Fruit fly (Drosophila melanogaster) whole organism, embryonic: ENCODE data around the gene CG7264.

ENCODE experiments used
- B-H1 ChIP-seq: fragments of 200-800 bp; sonication (Bioruptor generic); IDR thresholded peaks from 3 replicates; pipeline ENCODE4 v1.3.6; 2022; ENCODE audit warnings: missing biosample characterization, missing genetic modification characterization
- C15 ChIP-seq: fragments of 200-800 bp; sonication (Bioruptor generic); IDR thresholded peaks from 3 replicates; pipeline ENCODE4 v1.3.6; 2022; ENCODE audit warnings: missing biosample characterization, missing genetic modification characterization
- CG11093 ChIP-seq: fragments of 200-800 bp; sonication (Bioruptor generic); IDR thresholded peaks from 3 replicates; pipeline ENCODE4 v1.3.6; 2022; ENCODE audit warnings: missing biosample characterization, missing genetic modification characterization
- CG11247 ChIP-seq: fragments of 200-800 bp; sonication (Bioruptor generic); IDR thresholded peaks from 2 replicates; pipeline ENCODE4 v1.3.6; 2022; ENCODE audit warnings: missing biosample characterization, missing genetic modification characterization
- CG12391 ChIP-seq: fragments of 200-800 bp; sonication (Bioruptor generic); optimal IDR thresholded peaks from 3 replicates; lab custom pipeline; 2018; ENCODE audit warnings: missing biosample characterization, mild to moderate bottlenecking, missing genetic modification characterization, moderate library complexity
- CG14050 ChIP-seq: fragments of 200-800 bp; sonication (Bioruptor generic); IDR thresholded peaks from 3 replicates; pipeline ENCODE4 v1.3.6; 2022; ENCODE audit warnings: missing biosample characterization, missing genetic modification characterization
- CG1602 ChIP-seq: fragments of 200-800 bp; sonication (Bioruptor generic); optimal IDR thresholded peaks from 3 replicates; lab custom pipeline; 2016; ENCODE audit warnings: missing biosample characterization, missing genetic modification characterization
- CG16863 ChIP-seq: fragments of 200-800 bp; sonication (Bioruptor generic); optimal IDR thresholded peaks from 3 replicates; lab custom pipeline; 2016; ENCODE audit warnings: missing biosample characterization, missing genetic modification characterization
- CG18599 ChIP-seq: fragments of 200-800 bp; sonication (Bioruptor generic); optimal IDR thresholded peaks from 3 replicates; lab custom pipeline; 2017; ENCODE audit warnings: missing biosample characterization, missing genetic modification characterization, mild to moderate bottlenecking, moderate library complexity, missing genetic modification reagents
- CG2116 ChIP-seq: fragments of 200-800 bp; sonication (Bioruptor generic); optimal IDR thresholded peaks from 3 replicates; lab custom pipeline; 2018; ENCODE audit warnings: missing biosample characterization, mild to moderate bottlenecking, missing genetic modification characterization
- CG2129 ChIP-seq: fragments of 200-800 bp; sonication (Bioruptor generic); IDR thresholded peaks from 2 replicates; pipeline ENCODE4 v1.3.6; 2022; ENCODE audit warnings: missing biosample characterization, missing genetic modification characterization; ENCODE audit not compliant: partially characterized antibody
- CG2202 ChIP-seq: fragments of 200-800 bp; sonication (Bioruptor generic); optimal IDR thresholded peaks from 2 replicates; lab custom pipeline; 2018; ENCODE audit warnings: missing biosample characterization, mild to moderate bottlenecking, missing genetic modification characterization
- CG3163 ChIP-seq: fragments of 200-800 bp; sonication (Bioruptor generic); optimal IDR thresholded peaks from 3 replicates; lab custom pipeline; 2016; ENCODE audit warnings: missing biosample characterization, missing genetic modification characterization
- CG3407 ChIP-seq: fragments of 200-800 bp; sonication (Bioruptor generic); optimal IDR thresholded peaks from 2 replicates; lab custom pipeline; 2018; ENCODE audit warnings: missing biosample characterization, mild to moderate bottlenecking, missing genetic modification characterization
- CG43689 ChIP-seq: fragments of 200-800 bp; sonication (Bioruptor generic); IDR thresholded peaks from 2 replicates; pipeline ENCODE4 v1.3.6; 2022; ENCODE audit warnings: missing biosample characterization, missing genetic modification characterization
- CG7786 ChIP-seq: fragments of 200-800 bp; sonication (Bioruptor generic); optimal IDR thresholded peaks from 2 replicates; lab custom pipeline; 2016; ENCODE audit warnings: missing biosample characterization, missing genetic modification characterization
- CG8388 ChIP-seq: fragments of 200-800 bp; sonication (Bioruptor generic); optimal IDR thresholded peaks from 2 replicates; lab custom pipeline; 2019; ENCODE audit warnings: missing biosample characterization, mild to moderate bottlenecking, missing genetic modification characterization, moderate library complexity
- CTCF ChIP-seq: fragments of 200-800 bp; sonication (Bioruptor generic); optimal IDR thresholded peaks from 2 replicates; lab custom pipeline; 2017; ENCODE audit warnings: missing biosample characterization, mild to moderate bottlenecking, missing genetic modification characterization, moderate library complexity
- D ChIP-seq, 2 experiments: fragments of 200-800 bp in 1 of 2; fragments of >200 bp in 1 of 2; sonication (Bioruptor generic) in 1 of 2; optimal IDR thresholded peaks; 2 replicates in 1 of 2; 3 replicates in 1 of 2; lab custom pipeline; 2017; ENCODE audit warnings: mild to moderate bottlenecking in 1 of 2, missing biosample characterization in 1 of 2, missing genetic modification characterization in 1 of 2, missing genetic modification reagents in 1 of 2
- Dip3 ChIP-seq: fragments of 200-800 bp; sonication (Bioruptor generic); optimal IDR thresholded peaks from 3 replicates; lab custom pipeline; 2016; ENCODE audit warnings: missing biosample characterization, missing genetic modification characterization
- Dll ChIP-seq: fragments of 200-800 bp; sonication (Bioruptor generic); IDR thresholded peaks from 4 replicates; pipeline ENCODE4 v1.3.6; 2022; ENCODE audit warnings: missing biosample characterization, missing genetic modification characterization; ENCODE audit not compliant: partially characterized antibody
- Doc3 ChIP-seq: fragments of 200-800 bp; sonication (Bioruptor generic); IDR thresholded peaks from 3 replicates; pipeline ENCODE4 v1.3.6; 2022; ENCODE audit warnings: missing biosample characterization, missing genetic modification characterization; ENCODE audit not compliant: partially characterized antibody
- Fer1 ChIP-seq: fragments of 200-800 bp; sonication (Bioruptor generic); optimal IDR thresholded peaks from 2 replicates; lab custom pipeline; 2017; ENCODE audit warnings: missing biosample characterization, mild to moderate bottlenecking, missing genetic modification characterization
- Fer3 ChIP-seq: fragments of 200-800 bp; sonication (Bioruptor generic); optimal IDR thresholded peaks from 2 replicates; lab custom pipeline; 2018; ENCODE audit warnings: missing biosample characterization, mild to moderate bottlenecking, missing genetic modification characterization, moderate library complexity
- HLH4C ChIP-seq: fragments of 200-800 bp; sonication (Bioruptor generic); IDR thresholded peaks from 3 replicates; pipeline ENCODE4 v1.3.6; 2022; ENCODE audit warnings: missing biosample characterization, missing genetic modification characterization; ENCODE audit not compliant: partially characterized antibody
- Hr51 ChIP-seq, 2 experiments: fragments of 200-800 bp; sonication (Bioruptor generic); optimal IDR thresholded peaks; 2 replicates in 1 of 2; 3 replicates in 1 of 2; lab custom pipeline; 2016 to 2018; ENCODE audit warnings: missing biosample characterization in 2 of 2, missing genetic modification characterization in 2 of 2, mild to moderate bottlenecking in 1 of 2, moderate library complexity in 1 of 2
- MESR4 ChIP-seq: fragments of 200-800 bp; sonication (Bioruptor generic); optimal IDR thresholded peaks from 2 replicates; lab custom pipeline; 2018; ENCODE audit warnings: missing biosample characterization, mild to moderate bottlenecking, missing genetic modification characterization, moderate library complexity
- Med ChIP-seq: fragments of 200-800 bp; sonication (Bioruptor generic); peaks from one replicate; lab custom pipeline; 2016; ENCODE audit warnings: missing biosample characterization, missing genetic modification characterization, mild to moderate bottlenecking, inconsistent platforms, moderate library complexity
- NFAT ChIP-seq: fragments of 200-800 bp; sonication (Bioruptor generic); IDR thresholded peaks from 2 replicates; pipeline ENCODE4 v1.3.6; 2022; ENCODE audit warnings: missing biosample characterization, missing genetic modification characterization
- NK7.1 ChIP-seq: fragments of 200-800 bp; sonication (Bioruptor generic); optimal IDR thresholded peaks from 3 replicates; lab custom pipeline; 2016; ENCODE audit warnings: missing biosample characterization, missing genetic modification characterization
- NfI ChIP-seq: fragments of 200-800 bp; sonication (Bioruptor generic); optimal IDR thresholded peaks from 3 replicates; lab custom pipeline; 2018; ENCODE audit warnings: missing biosample characterization, mild to moderate bottlenecking, missing genetic modification characterization, moderate library complexity
- Sin3A ChIP-seq: fragments of >200 bp; optimal IDR thresholded peaks from 2 replicates; lab custom pipeline; 2018
- Xbp1 ChIP-seq: fragments of 200-800 bp; sonication (Bioruptor generic); optimal IDR thresholded peaks from 3 replicates; lab custom pipeline; 2016; ENCODE audit warnings: missing biosample characterization, mild to moderate bottlenecking, missing genetic modification characterization
- amos ChIP-seq: fragments of 200-800 bp; sonication (Bioruptor generic); IDR thresholded peaks from 2 replicates; pipeline ENCODE4 v1.3.6; 2022; ENCODE audit warnings: missing biosample characterization, missing genetic modification characterization; ENCODE audit not compliant: partially characterized antibody
- ato ChIP-seq: fragments of 200-800 bp; sonication (Bioruptor generic); IDR thresholded peaks from 2 replicates; pipeline ENCODE4 v1.3.6; 2022; ENCODE audit warnings: missing biosample characterization, missing genetic modification characterization; ENCODE audit not compliant: partially characterized antibody
- bbx ChIP-seq: fragments of 200-800 bp; sonication (Bioruptor generic); IDR thresholded peaks from 2 replicates; pipeline ENCODE4 v1.3.6; 2022; ENCODE audit warnings: missing biosample characterization, missing genetic modification characterization; ENCODE audit not compliant: partially characterized antibody
- bcd ChIP-seq: fragments of 200-800 bp; sonication (Bioruptor generic); optimal IDR thresholded peaks from 2 replicates; lab custom pipeline; 2017; ENCODE audit warnings: missing biosample characterization, mild to moderate bottlenecking, missing genetic modification characterization
- br ChIP-seq: fragments of >200 bp; optimal IDR thresholded peaks from 2 replicates; lab custom pipeline; 2017
- crc ChIP-seq: fragments of 200-800 bp; sonication (Bioruptor generic); optimal IDR thresholded peaks from 2 replicates; lab custom pipeline; 2016; ENCODE audit warnings: missing biosample characterization, missing genetic modification characterization
- crp ChIP-seq, 2 experiments: fragments of 200-800 bp; sonication (Bioruptor generic); optimal IDR thresholded peaks; 2 replicates in 1 of 2; 3 replicates in 1 of 2; lab custom pipeline; 2017; ENCODE audit warnings: missing biosample characterization in 2 of 2, missing genetic modification characterization in 2 of 2, mild to moderate bottlenecking in 1 of 2, moderate library complexity in 1 of 2
- fu2 ChIP-seq: fragments of 200-800 bp; sonication (Bioruptor generic); optimal IDR thresholded peaks from 2 replicates; lab custom pipeline; 2016; ENCODE audit warnings: missing biosample characterization, missing genetic modification characterization
- gfzf ChIP-seq: fragments of 200-800 bp; sonication (Bioruptor generic); optimal IDR thresholded peaks from 2 replicates; lab custom pipeline; 2016; ENCODE audit warnings: missing biosample characterization, mild to moderate bottlenecking, missing genetic modification characterization, moderate library complexity
- ham ChIP-seq: fragments of 200-800 bp; sonication (Bioruptor generic); IDR thresholded peaks from 2 replicates; pipeline ENCODE4 v1.3.6; 2022; ENCODE audit warnings: missing biosample characterization, missing genetic modification characterization
- knrl ChIP-seq: fragments of 200-800 bp; sonication (Bioruptor generic); IDR thresholded peaks from 3 replicates; pipeline ENCODE4 v1.3.6; 2022; ENCODE audit warnings: missing biosample characterization, missing genetic modification characterization; ENCODE audit not compliant: partially characterized antibody
- maf-S ChIP-seq: fragments of 200-800 bp; sonication (Bioruptor generic); optimal IDR thresholded peaks from 2 replicates; lab custom pipeline; 2016; ENCODE audit warnings: missing biosample characterization, missing genetic modification characterization
- row ChIP-seq: fragments of 200-800 bp; sonication (Bioruptor generic); IDR thresholded peaks from 3 replicates; pipeline ENCODE4 v1.3.6; 2022; ENCODE audit warnings: missing biosample characterization, missing genetic modification characterization
- slp2 ChIP-seq: fragments of 200-800 bp; sonication (Bioruptor generic); optimal IDR thresholded peaks from 2 replicates; lab custom pipeline; 2016; ENCODE audit warnings: missing biosample characterization, missing genetic modification characterization
- ttk ChIP-seq: fragments of 200-800 bp; sonication (Bioruptor generic); IDR thresholded peaks from 2 replicates; pipeline ENCODE4 v2.1.2; 2022; ENCODE audit warnings: missing biosample characterization, missing genetic modification characterization
- vnd ChIP-seq: fragments of 200-800 bp; sonication (Bioruptor generic); IDR thresholded peaks from 3 replicates; pipeline ENCODE4 v1.3.6; 2022; ENCODE audit warnings: missing biosample characterization, missing genetic modification characterization; ENCODE audit not compliant: partially characterized antibody
- vvl ChIP-seq: fragments of 200-800 bp; sonication (Bioruptor generic); IDR thresholded peaks from 2 replicates; pipeline ENCODE4 v1.3.6; 2022; ENCODE audit warnings: missing biosample characterization, missing genetic modification characterization

The CG7264 gene

DNA sequence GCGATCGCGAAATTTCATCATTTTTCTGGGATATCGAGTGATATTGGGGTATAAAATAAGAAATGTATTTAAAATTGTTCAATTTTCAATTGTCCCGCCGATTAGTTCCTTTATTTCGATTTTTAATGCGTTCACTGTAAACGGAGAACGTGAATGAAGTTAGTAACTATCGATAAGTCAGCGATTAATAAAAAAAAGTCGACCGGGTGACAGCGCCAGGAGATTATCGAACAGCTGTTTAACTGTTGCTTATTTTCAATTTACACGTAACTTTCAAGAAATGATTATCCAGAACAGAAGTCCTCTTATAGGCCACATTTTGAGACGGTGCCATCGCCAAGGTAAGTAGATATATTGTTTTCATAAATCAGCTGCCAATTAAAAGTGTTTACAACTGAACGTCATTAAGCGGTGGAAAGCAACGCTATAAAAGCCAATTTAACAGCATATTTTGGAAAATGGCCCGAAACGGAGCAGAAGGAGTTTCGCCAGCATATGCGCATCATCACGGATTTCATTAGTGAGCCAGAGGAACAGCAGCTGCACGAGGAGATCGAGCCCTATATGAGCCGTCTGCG, 13.5 kb upstream of the CG7264 start, which contains the start of gene CG14130 (continued):
- TF ChIP-seq ato (GFP tag; lab: Robert Waterston, UW), result peak; percentile 91
- TF ChIP-seq HLH4C, result peak; percentile 96
- peak; percentile 75 for TF ChIP-seq Med (GFP tag; lab: Kevin White, UChicago)
- no peak for TF ChIP-seq maf-S
- TF ChIP-seq gfzf (GFP tag; lab: Kevin White, UChicago), result peak; percentile 18
- 0 out of 2 replicates have a peak, but pooled peaks have one; percentile 37 for TF ChIP-seq vvl (GFP tag; lab: Robert Waterston, UW)
- TF ChIP-seq CG12391 (tag; lab: Kevin White, UChicago), result no peak
- no peak for TF ChIP-seq CG3407 (GFP tag; lab: Kevin White, UChicago)
- peak; percentile 8 for TF ChIP-seq Sin3A (lab: Kevin White, UChicago)
- TF ChIP-seq Fer1 (GFP tag; lab: Kevin White, UChicago), result no peak
- TF ChIP-seq CG8388 (GFP tag; lab: Kevin White, UChicago), result no peak
- no peak for TF ChIP-seq CG16863 (GFP tag; lab: Kevin White, UChicago)
- TF ChIP-seq bbx (GFP tag; lab: Robert Waterston, UW), result peak; percentile 94
- TF ChIP-seq amos, result peak; percentile 91
- TF ChIP-seq Dll (GFP tag; lab: Robert Waterston, UW), result peak; percentile 94
- TF ChIP-seq Fer3 (tag; lab: Kevin White, UChicago), result no peak
- no peak for TF ChIP-seq CG2202
- peak; percentile 28 for TF ChIP-seq CTCF
- peak; percentile 50 to 95 for TF ChIP-seq crp (GFP tag; optimal IDR thresholded peaks at IDR 0.05; lab: Kevin White, UChicago)
- no peak for TF ChIP-seq Dip3 (GFP tag; lab: Kevin White, UChicago)
- TF ChIP-seq knrl (GFP tag; lab: Robert Waterston, UW), result peak; percentile 84
- TF ChIP-seq CG43689 (GFP tag; lab: Robert Waterston, UW), result no peak
- peak; percentile 76 for TF ChIP-seq bcd
- TF ChIP-seq Hr51 (GFP tag; optimal IDR thresholded peaks at IDR 0.05; lab: Kevin White, UChicago), result no peak
- peak; percentile 10 for TF ChIP-seq MESR4 (GFP tag; lab: Kevin White, UChicago)
- no peak for TF ChIP-seq CG14050 (GFP tag; lab: Robert Waterston, UW)
- TF ChIP-seq NFAT (GFP tag; lab: Robert Waterston, UW), result no peak
- TF ChIP-seq Xbp1 (GFP tag; lab: Kevin White, UChicago), result peak; percentile 31
- TF ChIP-seq NfI (GFP tag; lab: Kevin White, UChicago), result no peak
- TF ChIP-seq ham (GFP tag; lab: Robert Waterston, UW), result no peak
- peak; percentile 86 for TF ChIP-seq CG2129 (GFP tag; lab: Robert Waterston, UW)
- peak; percentile 89 for TF ChIP-seq Doc3 (GFP tag; lab: Robert Waterston, UW)
- TF ChIP-seq B-H1, result no peak
- TF ChIP-seq D (optimal IDR thresholded peaks at IDR 0.05; lab: Kevin White, UChicago), result no peak
- no peak for TF ChIP-seq D (GFP tag; optimal IDR thresholded peaks at IDR 0.05; lab: Kevin White, UChicago)
- TF ChIP-seq crc (GFP tag; lab: Kevin White, UChicago), result no peak
- TF ChIP-seq vnd (GFP tag; lab: Robert Waterston, UW), result peak; percentile 79
- TF ChIP-seq CG11093 (GFP tag; lab: Robert Waterston, UW), result no peak
- TF ChIP-seq NK7.1, result no peak
- TF ChIP-seq ttk (GFP tag; lab: Robert Waterston, UW), result no peak
- no peak for TF ChIP-seq CG7786
- no peak for TF ChIP-seq br (lab: Kevin White, UChicago)
- TF ChIP-seq row, result no peak
- TF ChIP-seq CG18599 (GFP tag; lab: Kevin White, UChicago), result no peak
- TF ChIP-seq CG3163, result no peak
- TF ChIP-seq fu2 (GFP tag; lab: Kevin White, UChicago), result no peak
- TF ChIP-seq CG11247 (GFP tag; lab: Robert Waterston, UW), result no peak
- TF ChIP-seq CG1602 (GFP tag; lab: Kevin White, UChicago), result no peak
- TF ChIP-seq C15, result no peak
- no peak for TF ChIP-seq slp2 (GFP tag; lab: Kevin White, UChicago)
- peak; percentile 94 for TF ChIP-seq CG2116 (GFP tag; lab: Kevin White, UChicago)
